Worm (Caenorhabditis elegans) whole organism, early embryonic: ENCODE data around the gene Y116A8C.23.
"Not testable (repeated sequence)": the region's sequence is repeated elsewhere in the genome, so short reads cannot be mapped to it uniquely, and the experiment has no call there.

ENCODE experiments used
- B0310.2 ChIP-seq: sonication (generic microtip); optimal IDR thresholded peaks from 2 replicates; lab custom pipeline; 2016; ENCODE audit warnings: mild to moderate bottlenecking, missing genetic modification characterization, missing compliant biosample characterization
- F13C5.2 ChIP-seq: sonication (generic microtip); optimal IDR thresholded peaks from 2 replicates; lab custom pipeline; 2017; ENCODE audit warnings: mild to moderate bottlenecking, missing genetic modification characterization, inconsistent platforms, missing compliant biosample characterization
- aly-1 ChIP-seq: sonication (generic microtip); optimal IDR thresholded peaks from 2 replicates; lab custom pipeline; 2016; ENCODE audit warnings: missing genetic modification characterization, missing compliant biosample characterization
- ama-1 ChIP-seq: fragments of 150-350 bp; optimal IDR thresholded peaks from 2 replicates; lab custom pipeline; 2014
- ceh-13 ChIP-seq: fragments of 200-800 bp; sonication (Bioruptor generic); optimal IDR thresholded peaks from 2 replicates; lab custom pipeline; 2018; ENCODE audit warnings: mild to moderate bottlenecking, missing genetic modification characterization, missing compliant biosample characterization
- ceh-36 ChIP-seq: sonication (generic microtip); optimal IDR thresholded peaks from 2 replicates; lab custom pipeline; 2016; ENCODE audit warnings: missing genetic modification characterization, inconsistent platforms, missing compliant biosample characterization
- ets-7 ChIP-seq: sonication (generic microtip); optimal IDR thresholded peaks from 2 replicates; lab custom pipeline; 2016; ENCODE audit warnings: missing genotype, missing genetic modification characterization, missing compliant biosample characterization
- flt-1 ChIP-seq: fragments of 200-800 bp; sonication (Bioruptor generic); IDR thresholded peaks from 2 replicates; pipeline ENCODE4 v1.3.6; 2022; ENCODE audit warnings: missing genetic modification characterization, missing compliant biosample characterization
- hmbx-1 ChIP-seq: sonication (generic microtip); optimal IDR thresholded peaks from 2 replicates; lab custom pipeline; 2016; ENCODE audit warnings: mild to moderate bottlenecking, missing genetic modification characterization, missing compliant biosample characterization
- hmg-4 ChIP-seq: fragments of 200-800 bp; sonication (Bioruptor generic); optimal IDR thresholded peaks from 2 replicates; lab custom pipeline; 2018; ENCODE audit warnings: mild to moderate bottlenecking, missing genetic modification characterization, missing compliant biosample characterization
- hnd-1 ChIP-seq: sonication (generic microtip); optimal IDR thresholded peaks from 2 replicates; lab custom pipeline; 2016; ENCODE audit warnings: missing genetic modification characterization, missing compliant biosample characterization
- pes-1 ChIP-seq: fragments of 200-800 bp; sonication (Bioruptor generic); IDR thresholded peaks from 2 replicates; pipeline ENCODE4 v1.3.6; 2022; ENCODE audit warnings: missing genetic modification reagents, missing genetic modification characterization, missing compliant biosample characterization
- scrt-1 ChIP-seq: fragments of 200-800 bp; sonication (Bioruptor generic); IDR thresholded peaks from 2 replicates; pipeline ENCODE4 v1.3.6; 2022; ENCODE audit warnings: missing genetic modification characterization, missing compliant biosample characterization
- sea-1 ChIP-seq: fragments of 200-800 bp; sonication (Bioruptor generic); conservative IDR thresholded peaks from 2 replicates; pipeline ENCODE4 v1.3.6; 2022; ENCODE audit warnings: missing genetic modification characterization, missing compliant biosample characterization
- tbx-11 ChIP-seq: fragments of 200-800 bp; sonication (Bioruptor generic); IDR thresholded peaks from 2 replicates; pipeline ENCODE4 v1.3.6; 2022; ENCODE audit warnings: missing genetic modification characterization, missing compliant biosample characterization
- tbx-37 ChIP-seq: fragments of 200-800 bp; sonication (Bioruptor generic); conservative IDR thresholded peaks from 2 replicates; pipeline ENCODE4 v1.3.6; 2022; ENCODE audit warnings: missing genetic modification reagents, missing genetic modification characterization, missing compliant biosample characterization
- tra-4 ChIP-seq: sonication (generic microtip); optimal IDR thresholded peaks from 2 replicates; lab custom pipeline; 2017; ENCODE audit warnings: missing genetic modification characterization, missing compliant biosample characterization

Y116A8C.23 gene

ce11 chrIV:17039545-17039944 lies 13.8 kb upstream of the Y116A8C.23 start, which contains the start of gene Y116A8C.19:
Y116A8C.19 (minus strand) TSS chrIV:17039645.
- TF ChIP-seq sea-1 (GFP tag; lab: Robert Waterston, UW) (no peak), tra-4 (tag; lab: Kevin White, UChicago) (no peak), pes-1 (GFP tag; lab: Robert Waterston, UW) (no peak), flt-1 (GFP tag; lab: Robert Waterston, UW) (no peak), ceh-36 (tag; lab: Kevin White, UChicago) (no peak), hmbx-1 (tag; lab: Kevin White, UChicago) (no peak), ets-7 (tag; lab: Kevin White, UChicago) (no peak), aly-1 (tag; lab: Kevin White, UChicago) (no peak), tbx-11 (GFP tag; lab: Robert Waterston, UW) (no peak), hmg-4 (GFP tag; lab: Kevin White, UChicago) (no peak), hnd-1 (tag; lab: Kevin White, UChicago) (no peak), B0310.2 (tag; lab: Kevin White, UChicago) (no peak), ceh-13 (GFP tag; lab: Kevin White, UChicago) (no peak), scrt-1 (GFP tag; lab: Robert Waterston, UW) (no peak), F13C5.2 (tag; lab: Kevin White, UChicago) (no peak), tbx-37 (no peak), ama-1 (lab: Kevin White, UChicago) (no peak)

ce11 chrIV:17040618-17041017 lies 12.7 kb upstream of the Y116A8C.23 start, which contains the start of gene Y116A8C.20:
Y116A8C.20 (plus strand) TSS chrIV:17040918.
- no peak for TF ChIP-seq B0310.2 (tag; lab: Kevin White, UChicago)
- no peak for TF ChIP-seq sea-1 (GFP tag; lab: Robert Waterston, UW)
- TF ChIP-seq flt-1 (GFP tag; lab: Robert Waterston, UW), result no peak
- TF ChIP-seq aly-1 (tag; lab: Kevin White, UChicago), result no peak
- TF ChIP-seq tbx-11 (GFP tag; lab: Robert Waterston, UW), result no peak
- no peak for TF ChIP-seq tbx-37
- no peak for TF ChIP-seq hmg-4 (GFP tag; lab: Kevin White, UChicago)
- no peak for TF ChIP-seq scrt-1 (GFP tag; lab: Robert Waterston, UW)
- no peak for TF ChIP-seq tra-4 (tag; lab: Kevin White, UChicago)
- TF ChIP-seq hnd-1 (tag; lab: Kevin White, UChicago), result no peak
- TF ChIP-seq ceh-13 (GFP tag; lab: Kevin White, UChicago), result no peak
- TF ChIP-seq ceh-36 (tag; lab: Kevin White, UChicago), result no peak
- TF ChIP-seq ama-1 (lab: Kevin White, UChicago), result no peak
- no peak for TF ChIP-seq F13C5.2 (tag; lab: Kevin White, UChicago)
- TF ChIP-seq hmbx-1 (tag; lab: Kevin White, UChicago), result no peak
- TF ChIP-seq ets-7 (tag; lab: Kevin White, UChicago), result no peak
- no peak for TF ChIP-seq pes-1 (GFP tag; lab: Robert Waterston, UW)

ce11 chrIV:17045691-17046090 lies 7.7 kb upstream of the Y116A8C.23 start, which contains the start of gene clec-195:
clec-195 (minus strand) TSS chrIV:17045791.
- TF ChIP-seq ceh-13 (GFP tag; lab: Kevin White, UChicago), result no peak

- TF ChIP-seq pes-1 (GFP tag; lab: Robert Waterston, UW), result no peak
- no peak for TF ChIP-seq ets-7 (tag; lab: Kevin White, UChicago)
- TF ChIP-seq flt-1 (GFP tag; lab: Robert Waterston, UW), result no peak
- TF ChIP-seq tbx-11 (GFP tag; lab: Robert Waterston, UW), result no peak
- no peak for TF ChIP-seq F13C5.2 (tag; lab: Kevin White, UChicago)
- no peak for TF ChIP-seq scrt-1 (GFP tag; lab: Robert Waterston, UW)
- no peak for TF ChIP-seq ama-1 (lab: Kevin White, UChicago)
- no peak for TF ChIP-seq hmg-4 (GFP tag; lab: Kevin White, UChicago)
- TF ChIP-seq tra-4 (tag; lab: Kevin White, UChicago), result no peak
- no peak for TF ChIP-seq ceh-13 (GFP tag; lab: Kevin White, UChicago)
- TF ChIP-seq sea-1 (GFP tag; lab: Robert Waterston, UW), result no peak
- TF ChIP-seq hmbx-1 (tag; lab: Kevin White, UChicago), result no peak
- no peak for TF ChIP-seq hnd-1 (tag; lab: Kevin White, UChicago)
- no peak for TF ChIP-seq aly-1 (tag; lab: Kevin White, UChicago)
- no peak for TF ChIP-seq ceh-36 (tag; lab: Kevin White, UChicago)
Observed at ce11 chrIV:17048257-17048656, 5.1 kb upstream of the Y116A8C.23 start, which contains the start of gene athp-3. athp-3 (minus strand) TSS chrIV:17048357.

ce11 chrIV:17058036-17058435 lies 4.7 kb downstream of the Y116A8C.23 start, which contains the start of gene Y116A8C.44:
Y116A8C.44 (minus strand) TSS chrIV:17058136.
- no peak for TF ChIP-seq ama-1 (lab: Kevin White, UChicago)

ce11 chrIV:17063700-17064099 lies 10.3 kb downstream of the Y116A8C.23 start, which contains the start of gene Y116A8C.467:
Y116A8C.467 (minus strand) TSS chrIV:17063800.
- TF ChIP-seq ama-1 (lab: Kevin White, UChicago); tbx-11 (GFP tag; lab: Robert Waterston, UW); sea-1 (GFP tag; lab: Robert Waterston, UW): not testable (repeated sequence)

- TF ChIP-seq pes-1 (GFP tag; lab: Robert Waterston, UW); tra-4 (tag; lab: Kevin White, UChicago); F13C5.2 (tag; lab: Kevin White, UChicago): not testable (repeated sequence)
Observed at ce11 chrIV:17064937-17065336, 11.6 kb downstream of the Y116A8C.23 start, which contains the start of gene Y116A8C.465. Y116A8C.465 (plus strand) TSS chrIV:17065237.
